Fruit fly (Drosophila melanogaster) whole organism, embryonic: Measurements from ENCODE around the gene Cpr64Ab.

Experiments used
- Ada2b ChIP-seq: fragments of 200-800 bp; sonication (Bioruptor generic); IDR thresholded peaks from 2 replicates; pipeline ENCODE4 v1.3.6; 2022; ENCODE audit warnings: missing biosample characterization, missing genetic modification characterization
- Asciz ChIP-seq: fragments of 200-800 bp; sonication (Bioruptor generic); optimal IDR thresholded peaks from 2 replicates; lab custom pipeline; 2017; ENCODE audit warnings: missing biosample characterization, mild to moderate bottlenecking, missing genetic modification characterization, missing genetic modification reagents
- B-H1 ChIP-seq: fragments of 200-800 bp; sonication (Bioruptor generic); IDR thresholded peaks from 3 replicates; pipeline ENCODE4 v1.3.6; 2022; ENCODE audit warnings: missing biosample characterization, missing genetic modification characterization
- CG10147 ChIP-seq: fragments of 200-800 bp; sonication (Bioruptor generic); optimal IDR thresholded peaks from 2 replicates; lab custom pipeline; 2019; ENCODE audit warnings: missing biosample characterization, mild to moderate bottlenecking, missing genetic modification characterization, moderate library complexity
- CG10366 ChIP-seq: fragments of 200-800 bp; sonication (Bioruptor generic); IDR thresholded peaks from 2 replicates; pipeline ENCODE4 v1.3.6; 2022; ENCODE audit warnings: missing biosample characterization, missing genetic modification characterization
- CG12155 ChIP-seq: fragments of 200-800 bp; sonication (Bioruptor generic); optimal IDR thresholded peaks from 3 replicates; lab custom pipeline; 2016; ENCODE audit warnings: missing biosample characterization, missing genetic modification characterization
- CG12299 ChIP-seq: fragments of 200-800 bp; sonication (Bioruptor generic); optimal IDR thresholded peaks from 2 replicates; lab custom pipeline; 2018; ENCODE audit warnings: missing biosample characterization, mild to moderate bottlenecking, missing genetic modification characterization
- CG12769 ChIP-seq: fragments of 200-800 bp; sonication (Bioruptor generic); optimal IDR thresholded peaks from 2 replicates; lab custom pipeline; 2019; ENCODE audit warnings: missing biosample characterization, mild to moderate bottlenecking, missing genetic modification characterization, moderate library complexity
- CG1792 ChIP-seq: fragments of 200-800 bp; sonication (Bioruptor generic); optimal IDR thresholded peaks from 2 replicates; lab custom pipeline; 2016; ENCODE audit warnings: missing biosample characterization, missing genetic modification characterization
- CG18262 ChIP-seq: fragments of 200-800 bp; optimal IDR thresholded peaks from 3 replicates; lab custom pipeline; 2019; ENCODE audit warnings: missing biosample characterization, mild to moderate bottlenecking, missing genetic modification characterization, moderate library complexity
- CG3065 ChIP-seq: fragments of 200-800 bp; sonication (Bioruptor generic); optimal IDR thresholded peaks from 2 replicates; lab custom pipeline; 2016; ENCODE audit warnings: missing biosample characterization, missing genetic modification characterization
- CG32772 ChIP-seq: fragments of 200-800 bp; sonication (Bioruptor generic); IDR thresholded peaks from 2 replicates; pipeline ENCODE4 v1.3.6; 2022; ENCODE audit warnings: missing biosample characterization, missing genetic modification characterization
- CG3281 ChIP-seq: fragments of 200-800 bp; sonication (Bioruptor generic); optimal IDR thresholded peaks from 3 replicates; lab custom pipeline; 2017; ENCODE audit warnings: missing biosample characterization, mild to moderate bottlenecking, missing genetic modification characterization
- CG6689 ChIP-seq: fragments of 200-800 bp; sonication (Bioruptor generic); IDR thresholded peaks from 2 replicates; pipeline ENCODE4 v1.3.6; 2022; ENCODE audit warnings: missing biosample characterization, missing genetic modification characterization
- CG6765 ChIP-seq: fragments of 200-800 bp; sonication (Bioruptor generic); optimal IDR thresholded peaks from 3 replicates; lab custom pipeline; 2017; ENCODE audit warnings: missing biosample characterization, mild to moderate bottlenecking, missing genetic modification characterization
- CG8765 ChIP-seq: fragments of 200-800 bp; sonication (Bioruptor generic); IDR thresholded peaks from 2 replicates; pipeline ENCODE4 v1.3.6; 2022; ENCODE audit warnings: missing biosample characterization, missing genetic modification characterization
- CG9727 ChIP-seq: fragments of 200-800 bp; sonication (Bioruptor generic); optimal IDR thresholded peaks from 3 replicates; lab custom pipeline; 2017; ENCODE audit warnings: missing biosample characterization, mild to moderate bottlenecking, missing genetic modification characterization
- CG9797 ChIP-seq: fragments of 200-800 bp; sonication (Bioruptor generic); optimal IDR thresholded peaks from 3 replicates; lab custom pipeline; 2018; ENCODE audit warnings: missing biosample characterization, mild to moderate bottlenecking, missing genetic modification characterization
- CG9932 ChIP-seq: fragments of 200-800 bp; sonication (Bioruptor generic); IDR thresholded peaks from 2 replicates; pipeline ENCODE4 v1.3.6; 2022; ENCODE audit warnings: missing biosample characterization, missing genetic modification characterization
- Camta ChIP-seq: fragments of 200-800 bp; sonication (Bioruptor generic); optimal IDR thresholded peaks from 2 replicates; lab custom pipeline; 2016; ENCODE audit warnings: missing biosample characterization, missing genetic modification characterization
- CrebB ChIP-seq: fragments of 200-800 bp; sonication (Bioruptor generic); optimal IDR thresholded peaks from 3 replicates; lab custom pipeline; 2018; ENCODE audit warnings: missing biosample characterization, mild to moderate bottlenecking, missing genetic modification characterization
- GATAe ChIP-seq: fragments of 200-800 bp; sonication (Bioruptor generic); conservative IDR thresholded peaks from 2 replicates; pipeline ENCODE4 v1.3.6; 2022; ENCODE audit warnings: missing biosample characterization, missing genetic modification characterization
- Gsc ChIP-seq: fragments of 200-800 bp; sonication (Bioruptor generic); IDR thresholded peaks from 2 replicates; pipeline ENCODE4 v1.3.6; 2022; ENCODE audit warnings: missing biosample characterization, missing genetic modification characterization
- H2.0 ChIP-seq: fragments of 200-800 bp; sonication (Bioruptor generic); IDR thresholded peaks from 2 replicates; pipeline ENCODE4 v1.3.6; 2022; ENCODE audit warnings: missing biosample characterization, missing genetic modification characterization
- HLHmδ ChIP-seq: fragments of 200-800 bp; sonication (Bioruptor generic); optimal IDR thresholded peaks from 2 replicates; lab custom pipeline; 2018; ENCODE audit warnings: missing biosample characterization, mild to moderate bottlenecking, missing genetic modification characterization, moderate library complexity
- Jarid2 ChIP-seq: fragments of 200-800 bp; sonication (Bioruptor generic); optimal IDR thresholded peaks from 3 replicates; lab custom pipeline; 2017; ENCODE audit warnings: mild to moderate bottlenecking, missing biosample characterization, missing genetic modification reagents, missing genetic modification characterization
- Med ChIP-seq: fragments of 200-800 bp; sonication (Bioruptor generic); peaks from one replicate; lab custom pipeline; 2016; ENCODE audit warnings: missing biosample characterization, missing genetic modification characterization, mild to moderate bottlenecking, inconsistent platforms, moderate library complexity
- NFAT ChIP-seq: fragments of 200-800 bp; sonication (Bioruptor generic); IDR thresholded peaks from 2 replicates; pipeline ENCODE4 v1.3.6; 2022; ENCODE audit warnings: missing biosample characterization, missing genetic modification characterization
- NfI ChIP-seq: fragments of 200-800 bp; sonication (Bioruptor generic); optimal IDR thresholded peaks from 3 replicates; lab custom pipeline; 2018; ENCODE audit warnings: missing biosample characterization, mild to moderate bottlenecking, missing genetic modification characterization, moderate library complexity
- Scr ChIP-seq: fragments of 200-800 bp; sonication (Bioruptor generic); IDR thresholded peaks from 2 replicates; pipeline ENCODE4 v1.3.6; 2022; ENCODE audit warnings: missing biosample characterization, missing genetic modification characterization; ENCODE audit not compliant: partially characterized antibody
- Sox100B ChIP-seq: fragments of 200-800 bp; sonication (Bioruptor generic); optimal IDR thresholded peaks from 3 replicates; lab custom pipeline; 2018; ENCODE audit warnings: missing biosample characterization, mild to moderate bottlenecking, missing genetic modification characterization
- Spps ChIP-seq: fragments of 200-800 bp; sonication (Bioruptor generic); optimal IDR thresholded peaks from 2 replicates; lab custom pipeline; 2018; ENCODE audit warnings: missing biosample characterization, mild to moderate bottlenecking, missing genetic modification characterization
- Stat92E ChIP-seq, 3 experiments: fragments of >200 bp in 2 of 3; fragments of 200-800 bp in 1 of 3; sonication (Bioruptor generic) in 1 of 3; optimal IDR thresholded peaks; 2 replicates each; lab custom pipeline; 2017 to 2019; ENCODE audit warnings: missing biosample characterization in 3 of 3, missing genetic modification characterization in 3 of 3, mild to moderate bottlenecking in 1 of 3, moderate library complexity in 1 of 3
- ac ChIP-seq: fragments of 200-800 bp; sonication (Bioruptor generic); optimal IDR thresholded peaks from 3 replicates; lab custom pipeline; 2017; ENCODE audit warnings: missing biosample characterization, mild to moderate bottlenecking, missing genetic modification characterization
- bbx ChIP-seq: fragments of 200-800 bp; sonication (Bioruptor generic); IDR thresholded peaks from 2 replicates; pipeline ENCODE4 v1.3.6; 2022; ENCODE audit warnings: missing biosample characterization, missing genetic modification characterization; ENCODE audit not compliant: partially characterized antibody
- btn ChIP-seq: fragments of 200-800 bp; sonication (Bioruptor generic); optimal IDR thresholded peaks from 2 replicates; lab custom pipeline; 2016; ENCODE audit warnings: missing biosample characterization, missing genetic modification characterization
- cg ChIP-seq: fragments of 200-800 bp; sonication (Bioruptor generic); optimal IDR thresholded peaks from 3 replicates; lab custom pipeline; 2019; ENCODE audit warnings: missing biosample characterization, mild to moderate bottlenecking, missing genetic modification characterization, moderate library complexity
- chif ChIP-seq, 2 experiments: fragments of 200-800 bp; sonication (Bioruptor generic); optimal IDR thresholded peaks; 3 replicates each; lab custom pipeline; 2016; ENCODE audit warnings: missing biosample characterization in 2 of 2, missing genetic modification characterization in 2 of 2
- emc ChIP-seq: fragments of 200-800 bp; sonication (Bioruptor generic); optimal IDR thresholded peaks from 2 replicates; lab custom pipeline; 2016; ENCODE audit warnings: missing biosample characterization, missing genetic modification characterization
- gsb ChIP-seq: fragments of 200-800 bp; sonication (Bioruptor generic); IDR thresholded peaks from 2 replicates; pipeline ENCODE4 v1.3.6; 2022; ENCODE audit warnings: missing biosample characterization, missing genetic modification characterization
- ham ChIP-seq: fragments of 200-800 bp; sonication (Bioruptor generic); IDR thresholded peaks from 2 replicates; pipeline ENCODE4 v1.3.6; 2022; ENCODE audit warnings: missing biosample characterization, missing genetic modification characterization
- lov ChIP-seq, 2 experiments: fragments of 200-800 bp in 1 of 2; fragments of >200 bp in 1 of 2; sonication (Bioruptor generic) in 1 of 2; IDR thresholded peaks in 1 of 2; optimal IDR thresholded peaks in 1 of 2; 2 replicates in 1 of 2; 3 replicates in 1 of 2; pipeline versions ENCODE4 v1.3.6 to Lab custom; 2017 to 2022; ENCODE audit warnings: missing biosample characterization in 1 of 2, missing genetic modification characterization in 1 of 2
- nerfin-2 ChIP-seq: fragments of 200-800 bp; sonication (Bioruptor generic); IDR thresholded peaks from 2 replicates; pipeline ENCODE4 v1.3.6; 2022; ENCODE audit warnings: missing biosample characterization, missing genetic modification characterization; ENCODE audit not compliant: partially characterized antibody
- sd ChIP-seq: fragments of 200-800 bp; sonication (Bioruptor generic); optimal IDR thresholded peaks from 3 replicates; lab custom pipeline; 2018; ENCODE audit warnings: missing biosample characterization, mild to moderate bottlenecking, missing genetic modification characterization, moderate library complexity
- shn ChIP-seq: fragments of 200-800 bp; sonication (Bioruptor generic); optimal IDR thresholded peaks from 3 replicates; lab custom pipeline; 2016; ENCODE audit warnings: missing biosample characterization, missing genetic modification characterization
- sima ChIP-seq: fragments of 200-800 bp; sonication (Bioruptor generic); optimal IDR thresholded peaks from 2 replicates; lab custom pipeline; 2016; ENCODE audit warnings: missing biosample characterization, missing genetic modification characterization
- so ChIP-seq: fragments of 200-800 bp; sonication (Bioruptor generic); IDR thresholded peaks from 3 replicates; pipeline ENCODE4 v1.3.6; 2022; ENCODE audit warnings: missing biosample characterization, missing genetic modification characterization
- sug ChIP-seq: fragments of 200-800 bp; optimal IDR thresholded peaks from 2 replicates; lab custom pipeline; 2019; ENCODE audit warnings: missing biosample characterization, mild to moderate bottlenecking, missing genetic modification characterization, moderate library complexity
- ttk ChIP-seq: fragments of 200-800 bp; sonication (Bioruptor generic); IDR thresholded peaks from 2 replicates; pipeline ENCODE4 v2.1.2; 2022; ENCODE audit warnings: missing biosample characterization, missing genetic modification characterization
- usp ChIP-seq: fragments of >200 bp; optimal IDR thresholded peaks from 2 replicates; lab custom pipeline; 2017; ENCODE audit warnings: missing biosample characterization, missing genetic modification characterization
- yki ChIP-seq: fragments of >200 bp; optimal IDR thresholded peaks from 3 replicates; lab custom pipeline; 2018

The Cpr64Ab gene

DNA sequence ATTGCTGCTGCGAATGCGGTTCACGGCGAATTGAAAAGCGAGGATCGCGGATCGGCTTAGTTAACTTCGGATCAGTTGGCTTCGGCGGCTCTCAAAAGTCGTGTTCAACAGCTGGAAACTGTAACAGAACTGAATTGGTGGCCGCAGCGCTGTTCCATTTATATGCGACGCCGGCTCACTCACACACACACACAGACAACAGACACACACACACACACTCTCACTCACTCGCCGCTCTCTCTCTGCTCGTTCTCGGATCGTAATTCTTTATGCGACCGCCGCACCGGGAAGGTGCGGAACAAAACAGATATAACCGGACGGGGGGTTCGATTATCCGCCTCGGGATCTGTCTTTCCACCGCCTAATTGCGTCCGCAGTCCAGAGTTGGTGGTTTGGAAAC is 15.8 kb upstream of the Cpr64Ab start, which contains the start of gene CG46460 (continued):
- TF ChIP-seq bbx (GFP tag; lab: Robert Waterston, UW) (no peak), cg (GFP tag; lab: Kevin White, UChicago) (peak; percentile 94), CG6689 (GFP tag; lab: Robert Waterston, UW) (no peak), Stat92E (GFP tag; optimal IDR thresholded peaks at IDR 0.05; lab: Kevin White, UChicago) (no peak), lov (optimal IDR thresholded peaks at IDR 0.05; lab: Kevin White, UChicago) (no peak), lov (GFP tag; IDR thresholded peaks at IDR 0.05; lab: Robert Waterston, UW) (0 out of 3 replicates have a peak, but pooled peaks have one; percentile 28), CG10366 (GFP tag; lab: Robert Waterston, UW) (no peak), btn (GFP tag; lab: Kevin White, UChicago) (no peak), sd (tag; lab: Kevin White, UChicago) (no peak), Spps (tag; lab: Kevin White, UChicago) (no peak), B-H1 (GFP tag; lab: Robert Waterston, UW) (no peak), CG10147 (GFP tag; lab: Kevin White, UChicago) (no peak), Gsc (GFP tag; lab: Robert Waterston, UW) (no peak), Scr (0 out of 2 replicates have a peak, but pooled peaks have one; percentile 22), ttk (GFP tag; lab: Robert Waterston, UW) (no peak), Asciz (GFP tag; lab: Kevin White, UChicago) (no peak), emc (GFP tag; lab: Kevin White, UChicago) (no peak), CG18262 (no peak), GATAe (no peak), ac (GFP tag; lab: Kevin White, UChicago) (peak; percentile 9), CG3281 (GFP tag; lab: Kevin White, UChicago) (no peak), CG9727 (peak; percentile 32), CG12299 (tag; lab: Kevin White, UChicago) (no peak), nerfin-2 (peak; percentile 35; the same call in 1 of the 2 replicates), CG1792 (no peak), so (peak; percentile 67; the same call in 2 of the 3 replicates), sug (no peak), yki (peak; percentile 16), CG6765 (GFP tag; lab: Kevin White, UChicago) (no peak), CG8765 (GFP tag; lab: Robert Waterston, UW) (no peak), Ada2b (GFP tag; lab: Robert Waterston, UW) (no peak), usp (GFP tag; lab: Kevin White, UChicago) (no peak), H2.0 (GFP tag; lab: Robert Waterston, UW) (no peak), CG32772 (GFP tag; lab: Robert Waterston, UW) (no peak), chif (GFP tag; optimal IDR thresholded peaks at IDR 0.05; lab: Kevin White, UChicago) (no peak), Med (peak; percentile 84)

DNA sequence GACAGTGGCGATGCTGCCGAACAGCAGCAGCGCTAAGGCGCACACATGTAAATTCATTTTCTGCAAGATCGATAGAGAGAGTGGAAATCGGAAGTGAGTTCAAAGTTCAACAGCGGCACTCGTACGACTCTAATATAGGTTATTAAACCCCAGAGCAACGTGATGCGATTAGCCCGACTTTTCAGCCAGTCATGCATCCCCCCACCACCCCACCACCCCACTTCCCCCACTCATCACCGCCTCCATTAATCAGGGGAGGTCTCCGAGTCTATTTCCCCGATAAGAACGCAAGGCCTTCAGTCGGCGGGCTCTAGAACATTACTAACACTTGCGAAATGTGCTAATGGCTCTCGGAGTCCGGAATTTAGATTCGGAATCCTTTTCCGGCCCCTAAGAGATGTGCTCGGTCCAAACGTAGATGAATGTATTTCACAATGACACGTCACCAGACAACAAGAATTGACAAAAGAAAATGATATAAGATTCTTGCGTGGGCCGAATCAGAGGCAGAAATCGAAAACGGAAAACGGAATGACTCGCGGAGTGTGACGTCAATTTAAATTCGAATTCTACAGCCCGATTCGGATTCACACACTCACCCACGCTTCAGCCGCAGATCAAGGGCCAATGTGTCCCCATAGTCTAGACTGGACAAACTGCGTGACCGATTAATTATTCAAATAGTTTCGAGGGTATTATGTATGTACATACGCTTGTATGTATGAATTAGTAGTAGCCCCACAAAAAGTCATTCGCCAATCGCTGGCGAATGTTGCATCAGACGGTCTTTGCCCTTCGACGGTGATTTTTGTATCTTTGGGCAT is 14.5 kb upstream of the Cpr64Ab start:
- TF ChIP-seq gsb (GFP tag; lab: Robert Waterston, UW) (no peak), ham (GFP tag; lab: Robert Waterston, UW) (no peak), sima (GFP tag; lab: Kevin White, UChicago) (no peak), CG3065 (GFP tag; lab: Kevin White, UChicago) (no peak), CG10147 (GFP tag; lab: Kevin White, UChicago) (no peak), CG9797 (no peak), Jarid2 (GFP tag; lab: Kevin White, UChicago) (no peak), NfI (no peak), CG9932 (GFP tag; lab: Robert Waterston, UW) (no peak), shn (GFP tag; lab: Kevin White, UChicago) (no peak), CG12155 (no peak), Camta (no peak), sug (peak; percentile 72), Sox100B (GFP tag; lab: Kevin White, UChicago) (no peak), NFAT (no peak), HLHmδ (GFP tag; lab: Kevin White, UChicago) (no peak), CG12769 (tag; lab: Kevin White, UChicago) (peak; percentile 31), CrebB (no peak)
